Worm (Caenorhabditis elegans): ENCODE data around the gene sir-2.2.

sir-2.2 gene

ce11 chrX:13328868-13329267 lies 1.0 kb downstream of the sir-2.2 start (continued):
- TF ChIP-seq skn-1 (tag; optimal IDR thresholded peaks at IDR 0.05) (no peak), crh-2 (tag; optimal IDR thresholded peaks at IDR 0.05) (peak; percentile 85), C34F6.9 (tag; optimal IDR thresholded peaks at IDR 0.05) (peak; percentile 94), lin-39 (tag; optimal IDR thresholded peaks at IDR 0.05) (peak; percentile 63), alr-1 (tag; optimal IDR thresholded peaks at IDR 0.05) (no peak), lin-13 (GFP tag; optimal IDR thresholded peaks at IDR 0.05) (peak; percentile 64), nhr-129 (tag; optimal IDR thresholded peaks at IDR 0.05) (peak; percentile 94), peb-1 (tag; optimal IDR thresholded peaks at IDR 0.05) (no peak), dmd-4 (tag; optimal IDR thresholded peaks at IDR 0.05) (no peak), unc-62 (GFP tag; optimal IDR thresholded peaks at IDR 0.05) (no peak), ztf-4 (tag; optimal IDR thresholded peaks at IDR 0.05) (peak; percentile 29), nhr-6 (tag; optimal IDR thresholded peaks at IDR 0.05) (peak; percentile 79), ztf-11 (tag; optimal IDR thresholded peaks at IDR 0.05) (no peak), gmeb-1 (tag; optimal IDR thresholded peaks at IDR 0.05) (peak; percentile 58), snpc-4 (tag; optimal IDR thresholded peaks at IDR 0.05) (peak; percentile 58), ceh-16 (tag; optimal IDR thresholded peaks at IDR 0.05) (no peak)

ce11 chrX:13331386-13331785 lies 3.5 kb downstream of the sir-2.2 start, which contains the start of gene sir-2.3:
Gene sir-2.3 (plus strand): TSS chrX:13331686.
- no peak for TF ChIP-seq elt-1 (tag; optimal IDR thresholded peaks at IDR 0.05)
- TF ChIP-seq ama-1 (optimal IDR thresholded peaks at IDR 0.05): no peak
- no peak for TF ChIP-seq nhr-129 (tag; optimal IDR thresholded peaks at IDR 0.05)
- no peak for TF ChIP-seq aly-2 (tag; optimal IDR thresholded peaks at IDR 0.05)
- TF ChIP-seq nhr-237 (tag; optimal IDR thresholded peaks at IDR 0.05): no peak
- no peak for TF ChIP-seq unc-62 (GFP tag; optimal IDR thresholded peaks at IDR 0.05)
- TF ChIP-seq lin-39 (tag; optimal IDR thresholded peaks at IDR 0.05): no peak
- no peak for TF ChIP-seq lsy-2 (tag; optimal IDR thresholded peaks at IDR 0.05)
- TF ChIP-seq Y55F3AM.14 (GFP tag; optimal IDR thresholded peaks at IDR 0.05): no peak

- TF ChIP-seq fos-1 (tag; optimal IDR thresholded peaks at IDR 0.05) (peak; percentile 92), mbf-1 (tag; optimal IDR thresholded peaks at IDR 0.05) (no peak), crh-2 (tag; optimal IDR thresholded peaks at IDR 0.05) (peak; percentile 15), ama-1 (optimal IDR thresholded peaks at IDR 0.05) (no peak)
These were observed 6.0 kb downstream of the sir-2.2 start, which contains the start of gene F46G10.4 for ce11 chrX:13333835-13334234. Gene F46G10.4 (plus strand): TSS chrX:13334046.

- TF ChIP-seq nhr-23 (tag; optimal IDR thresholded peaks at IDR 0.05) (no peak), lsy-2 (tag; optimal IDR thresholded peaks at IDR 0.05) (no peak), skn-1 (tag; optimal IDR thresholded peaks at IDR 0.05) (no peak), sem-4 (tag; optimal IDR thresholded peaks at IDR 0.05) (peak; percentile 18), ztf-4 (tag; optimal IDR thresholded peaks at IDR 0.05) (no peak), gmeb-1 (tag; optimal IDR thresholded peaks at IDR 0.05) (no peak), nhr-129 (tag; optimal IDR thresholded peaks at IDR 0.05) (peak; percentile 66), dmd-4 (tag; optimal IDR thresholded peaks at IDR 0.05) (no peak), mbf-1 (tag; optimal IDR thresholded peaks at IDR 0.05) (no peak), lin-13 (GFP tag; optimal IDR thresholded peaks at IDR 0.05) (no peak), nhr-12 (tag; optimal IDR thresholded peaks at IDR 0.05) (no peak), fos-1 (tag; optimal IDR thresholded peaks at IDR 0.05) (no peak), lin-39 (tag; optimal IDR thresholded peaks at IDR 0.05) (no peak), sma-9 (GFP tag; optimal IDR thresholded peaks at IDR 0.05) (no peak), sma-9 (tag; optimal IDR thresholded peaks at IDR 0.05) (no peak), aly-2 (tag; optimal IDR thresholded peaks at IDR 0.05) (no peak), ceh-82 (tag; optimal IDR thresholded peaks at IDR 0.05) (no peak), nhr-21 (tag; optimal IDR thresholded peaks at IDR 0.05) (no peak), mdl-1 (tag; optimal IDR thresholded peaks at IDR 0.05) (peak in 1 of 2 experiments; percentile 15), zag-1 (tag; optimal IDR thresholded peaks at IDR 0.05) (no peak), unc-55 (GFP tag; optimal IDR thresholded peaks at IDR 0.05) (no peak), nhr-6 (tag; optimal IDR thresholded peaks at IDR 0.05) (no peak), elt-3 (tag; optimal IDR thresholded peaks at IDR 0.05) (no peak), egl-27 (tag; optimal IDR thresholded peaks at IDR 0.05) (no peak), nhr-10 (tag; optimal IDR thresholded peaks at IDR 0.05) (no peak), peb-1 (tag; optimal IDR thresholded peaks at IDR 0.05) (no peak), nhr-11 (tag; optimal IDR thresholded peaks at IDR 0.05) (no peak), F13H6.1 (tag; optimal IDR thresholded peaks at IDR 0.05) (no peak), nhr-25 (tag; optimal IDR thresholded peaks at IDR 0.05) (no peak), nhr-77 (tag; optimal IDR thresholded peaks at IDR 0.05) (no peak), mab-5 (tag; optimal IDR thresholded peaks at IDR 0.05) (peak; percentile 32), elt-1 (tag; optimal IDR thresholded peaks at IDR 0.05) (no peak), ztf-1 (GFP tag; conservative IDR thresholded peaks at IDR 0.05) (no peak), crh-2 (tag; optimal IDR thresholded peaks at IDR 0.05) (no peak), nhr-237 (tag; optimal IDR thresholded peaks at IDR 0.05) (no peak), C34F6.9 (tag; optimal IDR thresholded peaks at IDR 0.05) (peak; percentile 15), ama-1 (optimal IDR thresholded peaks at IDR 0.05) (no peak), ZK546.5 (tag; optimal IDR thresholded peaks at IDR 0.05) (no peak)
These were observed 9.1 kb downstream of the sir-2.2 start for ce11 chrX:13337000-13337399.
